Fruit fly (Drosophila melanogaster): Measurements from ENCODE around the gene CG43182.

CG43182 gene

dm6 chrX:345246-345645 lies 7.6 kb upstream of the CG43182 start (continued):
- TF ChIP-seq unpg (GFP tag; optimal IDR thresholded peaks at IDR 0.05), result peak; percentile 41
- TF ChIP-seq br (optimal IDR thresholded peaks at IDR 0.05), result no peak
- no peak for TF ChIP-seq al (GFP tag; IDR thresholded peaks at IDR 0.05)
- no peak for TF ChIP-seq CG7786 (GFP tag; optimal IDR thresholded peaks at IDR 0.05)
- no peak for TF ChIP-seq hth (optimal IDR thresholded peaks at IDR 0.05)
- no peak for TF ChIP-seq Gsc (GFP tag; IDR thresholded peaks at IDR 0.05)
- no peak for TF ChIP-seq CG31224 (GFP tag; IDR thresholded peaks at IDR 0.05)
- TF ChIP-seq disco-r (GFP tag; optimal IDR thresholded peaks at IDR 0.05), result no peak
- no peak for TF ChIP-seq sug (tag; optimal IDR thresholded peaks at IDR 0.05)
- TF ChIP-seq CG17361 (GFP tag; IDR thresholded peaks at IDR 0.05), result peak; percentile 27; the same call in 1 of the 3 replicates
- TF ChIP-seq Deaf1 (tag; optimal IDR thresholded peaks at IDR 0.05), result no peak
- TF ChIP-seq amos (GFP tag; IDR thresholded peaks at IDR 0.05; ENCODE audit: partially characterized antibody), result no peak
- TF ChIP-seq az2 (GFP tag; optimal IDR thresholded peaks at IDR 0.05), result no peak
- TF ChIP-seq odd (GFP tag; optimal IDR thresholded peaks at IDR 0.05), result no peak
- no peak for TF ChIP-seq bbx (GFP tag; IDR thresholded peaks at IDR 0.05; ENCODE audit: partially characterized antibody)
- TF ChIP-seq bab2 (GFP tag; optimal IDR thresholded peaks at IDR 0.05), result peak; percentile 7
- TF ChIP-seq CG7745 (tag; optimal IDR thresholded peaks at IDR 0.05), result no peak
- TF ChIP-seq CG12744 (GFP tag; optimal IDR thresholded peaks at IDR 0.05), result no peak
- TF ChIP-seq fru (optimal IDR thresholded peaks at IDR 0.05), result no peak
- TF ChIP-seq CG9876 (GFP tag; optimal IDR thresholded peaks at IDR 0.05), result no peak
- no peak for TF ChIP-seq CG15073 (GFP tag; optimal IDR thresholded peaks at IDR 0.05)
- TF ChIP-seq grn (GFP tag; optimal IDR thresholded peaks at IDR 0.05), result no peak
- TF ChIP-seq ssp (GFP tag; IDR thresholded peaks at IDR 0.05), result no peak
- TF ChIP-seq CG8944 (GFP tag; optimal IDR thresholded peaks at IDR 0.05), result no peak
- no peak for TF ChIP-seq CG2712 (tag; optimal IDR thresholded peaks at IDR 0.05)
- no peak for TF ChIP-seq caup (GFP tag; optimal IDR thresholded peaks at IDR 0.05; ENCODE audit: severe bottlenecking)
- TF ChIP-seq CG7963 (GFP tag; IDR thresholded peaks at IDR 0.05; ENCODE audit: partially characterized antibody), result no peak
- no peak for TF ChIP-seq CG7372 (GFP tag; IDR thresholded peaks at IDR 0.05)
- TF ChIP-seq Lim3 (GFP tag; IDR thresholded peaks at IDR 0.05), result no peak
- TF ChIP-seq CG6813 (GFP tag; optimal IDR thresholded peaks at IDR 0.05), result peak; percentile 12
- no peak for TF ChIP-seq knrl (GFP tag; IDR thresholded peaks at IDR 0.05; ENCODE audit: partially characterized antibody)
- TF ChIP-seq pnt (GFP tag; optimal IDR thresholded peaks at IDR 0.05), result no peak
- TF ChIP-seq cwo (GFP tag; optimal IDR thresholded peaks at IDR 0.05), result no peak
- peak; percentile 41 for TF ChIP-seq CG7839 (tag; optimal IDR thresholded peaks at IDR 0.05)
- no peak for TF ChIP-seq CG3407 (GFP tag; optimal IDR thresholded peaks at IDR 0.05)
- no peak for TF ChIP-seq HHEX (GFP tag; optimal IDR thresholded peaks at IDR 0.05)
- TF ChIP-seq repo (GFP tag; optimal IDR thresholded peaks at IDR 0.05), result no peak
- TF ChIP-seq CG13894 (tag; optimal IDR thresholded peaks at IDR 0.05), result no peak
- TF ChIP-seq tin (GFP tag; optimal IDR thresholded peaks at IDR 0.05), result no peak
- TF ChIP-seq gcm2 (GFP tag; optimal IDR thresholded peaks at IDR 0.05), result no peak
- TF ChIP-seq CG30020 (tag; optimal IDR thresholded peaks at IDR 0.05), result no peak
- TF ChIP-seq hbn (GFP tag; IDR thresholded peaks at IDR 0.05; ENCODE audit: partially characterized antibody), result no peak
- no peak for TF ChIP-seq kni (GFP tag; optimal IDR thresholded peaks at IDR 0.05)
- TF ChIP-seq CG1233 (GFP tag; optimal IDR thresholded peaks at IDR 0.05), result no peak
- TF ChIP-seq seq (GFP tag; IDR thresholded peaks at IDR 0.05), result no peak
- TF ChIP-seq Ptx1 (GFP tag; IDR thresholded peaks at IDR 0.05), result peak; percentile 26; the same call in 1 of the 2 replicates
- TF ChIP-seq ro (GFP tag; IDR thresholded peaks at IDR 0.05), result no peak
- TF ChIP-seq YL-1 (GFP tag; optimal IDR thresholded peaks at IDR 0.05), result no peak
- TF ChIP-seq CG2116 (GFP tag; optimal IDR thresholded peaks at IDR 0.05), result no peak
- TF ChIP-seq D (optimal IDR thresholded peaks at IDR 0.05), result no peak
- no peak for TF ChIP-seq D (GFP tag; optimal IDR thresholded peaks at IDR 0.05)
- TF ChIP-seq lola (GFP tag; optimal IDR thresholded peaks at IDR 0.05), result no peak
- TF ChIP-seq CG10321 (GFP tag; IDR thresholded peaks at IDR 0.05), result no peak
